Fruit fly (Drosophila melanogaster): ENCODE results near the gene ATP6AP2.

ATP6AP2 gene

dm6 chr3R:9258252-9259225, 1.9 kb upstream of the ATP6AP2 start, which contains the start of the genes Ibf2 and Ibf1 (continued):
- TF ChIP-seq CG42726 (GFP tag; IDR thresholded peaks at IDR 0.05; ENCODE audit: partially characterized antibody) (peak; percentile 89), Doc3 (GFP tag; IDR thresholded peaks at IDR 0.05; ENCODE audit: partially characterized antibody) (peak; percentile 72), pfk (GFP tag; optimal IDR thresholded peaks at IDR 0.05) (no peak), Max (GFP tag; optimal IDR thresholded peaks at IDR 0.05) (no peak), Xbp1 (GFP tag; optimal IDR thresholded peaks at IDR 0.05) (no peak), ham (GFP tag; IDR thresholded peaks at IDR 0.05) (no peak), Med (GFP tag) (peak; percentile 22), ato (GFP tag; IDR thresholded peaks at IDR 0.05; ENCODE audit: partially characterized antibody) (peak; percentile 83), hb (GFP tag; IDR thresholded peaks at IDR 0.05; ENCODE audit: partially characterized antibody) (peak; percentile 82), gro (GFP tag; optimal IDR thresholded peaks at IDR 0.05) (no peak), sna (GFP tag; IDR thresholded peaks at IDR 0.05; ENCODE audit: partially characterized antibody) (peak; percentile 81), slbo (GFP tag; IDR thresholded peaks at IDR 0.05) (no peak), cwo (GFP tag; optimal IDR thresholded peaks at IDR 0.05) (no peak), Sry-δ (GFP tag; optimal IDR thresholded peaks at IDR 0.05) (peak; percentile 22), CG4820 (GFP tag; optimal IDR thresholded peaks at IDR 0.05) (no peak), BEAF-32 (GFP tag; optimal IDR thresholded peaks at IDR 0.05) (peak; percentile 81), YL-1 (GFP tag; optimal IDR thresholded peaks at IDR 0.05) (no peak), vvl (GFP tag; IDR thresholded peaks at IDR 0.05) (peak; percentile 35; the same call in 1 of the 2 replicates), unc-4 (GFP tag; IDR thresholded peaks at IDR 0.05; ENCODE audit: partially characterized antibody) (peak; percentile 79), CG2116 (GFP tag; optimal IDR thresholded peaks at IDR 0.05) (peak; percentile 97), trem (tag; optimal IDR thresholded peaks at IDR 0.05) (peak; percentile 23), ftz-f1 (GFP tag; optimal IDR thresholded peaks at IDR 0.05) (no peak), HmgZ (tag; optimal IDR thresholded peaks at IDR 0.05) (peak; percentile 16), Elba2 (GFP tag; optimal IDR thresholded peaks at IDR 0.05) (no peak), Blimp-1 (GFP tag; optimal IDR thresholded peaks at IDR 0.05) (no peak), fd96Cb (tag; optimal IDR thresholded peaks at IDR 0.05) (no peak), kay (GFP tag; optimal IDR thresholded peaks at IDR 0.05) (no peak), br (optimal IDR thresholded peaks at IDR 0.05) (no peak), Dp (GFP tag; optimal IDR thresholded peaks at IDR 0.05) (peak; percentile 63), CG11247 (GFP tag; IDR thresholded peaks at IDR 0.05) (no peak), slou (GFP tag; optimal IDR thresholded peaks at IDR 0.05) (no peak), CG3847 (GFP tag; IDR thresholded peaks at IDR 0.05) (no peak)

dm6 chr3R:9264042-9264441, 3.6 kb downstream of the ATP6AP2 start, which contains the start of gene sage:
TSS of gene sage (minus strand) at chr3R:9264142.
- TF ChIP-seq CkIIα-i1 (GFP tag; IDR thresholded peaks at IDR 0.05): no peak
- peak; percentile 4 for TF ChIP-seq sens (GFP tag)

dm6 chr3R:9266765-9267164, 6.3 kb downstream of the ATP6AP2 start, which contains the start of the genes TrpRS and Vps16A:
TSS of gene TrpRS (minus strand) at chr3R:9266904.
TSS of gene Vps16A (plus strand) at chr3R:9267019.
- TF ChIP-seq Doc3 (GFP tag; IDR thresholded peaks at IDR 0.05; ENCODE audit: partially characterized antibody): peak; percentile 96
- no peak for TF ChIP-seq CG4707 (GFP tag; optimal IDR thresholded peaks at IDR 0.05)
- TF ChIP-seq Hmx (GFP tag; optimal IDR thresholded peaks at IDR 0.05): no peak
- TF ChIP-seq Dll (GFP tag; IDR thresholded peaks at IDR 0.05; ENCODE audit: partially characterized antibody): peak; percentile 96
- no peak for TF ChIP-seq CG9727 (GFP tag; optimal IDR thresholded peaks at IDR 0.05)
- no peak for TF ChIP-seq dati (GFP tag; IDR thresholded peaks at IDR 0.05)
- no peak for TF ChIP-seq CG1832 (GFP tag; optimal IDR thresholded peaks at IDR 0.05)
- no peak for TF ChIP-seq CG3726 (GFP tag; IDR thresholded peaks at IDR 0.05)
- no peak for TF ChIP-seq CG32767 (GFP tag; IDR thresholded peaks at IDR 0.05)
- peak; percentile 30 for TF ChIP-seq chn (GFP tag; optimal IDR thresholded peaks at IDR 0.05)
- no peak for TF ChIP-seq CG7372 (GFP tag; IDR thresholded peaks at IDR 0.05)
- TF ChIP-seq tio (GFP tag; optimal IDR thresholded peaks at IDR 0.05): no peak
- TF ChIP-seq dimm (GFP tag; IDR thresholded peaks at IDR 0.05): no peak
- no peak for TF ChIP-seq Oaz (GFP tag; IDR thresholded peaks at IDR 0.05)
- TF ChIP-seq B-H2 (GFP tag; optimal IDR thresholded peaks at IDR 0.05): peak; percentile 50
